Worm (Caenorhabditis elegans) whole organism, late embryonic: ENCODE measurements around the gene gpd-4.

ENCODE experiments used
- C38D4.7 ChIP-seq: fragments of 200-800 bp; sonication (Bioruptor generic); optimal IDR thresholded peaks from 2 replicates; lab custom pipeline; 2018; ENCODE audit warnings: mild to moderate bottlenecking, missing genetic modification characterization, moderate library complexity, missing compliant biosample characterization
- ama-1 ChIP-seq: fragments of 150-350 bp; optimal IDR thresholded peaks from 2 replicates; lab custom pipeline; 2014
- ceh-9 ChIP-seq: sonication (generic microtip); optimal IDR thresholded peaks from 2 replicates; lab custom pipeline; 2016; ENCODE audit warnings: mild to moderate bottlenecking, missing genetic modification characterization, inconsistent platforms, missing compliant biosample characterization
- che-1 ChIP-seq: sonication (generic microtip); optimal IDR thresholded peaks from 2 replicates; lab custom pipeline; 2016; ENCODE audit warnings: mild to moderate bottlenecking, missing genetic modification characterization, missing compliant biosample characterization
- dve-1 ChIP-seq: sonication (generic microtip); optimal IDR thresholded peaks from 2 replicates; lab custom pipeline; 2017; ENCODE audit warnings: antibody characterized with exemption, mild to moderate bottlenecking, missing genetic modification characterization, missing compliant biosample characterization
- eyg-1 ChIP-seq: sonication (generic microtip); optimal IDR thresholded peaks from 2 replicates; lab custom pipeline; 2016; ENCODE audit warnings: missing genotype, missing genetic modification characterization, missing compliant biosample characterization
- fax-1 ChIP-seq: sonication (generic microtip); optimal IDR thresholded peaks from 2 replicates; lab custom pipeline; 2016; ENCODE audit warnings: missing genotype, missing genetic modification characterization, missing compliant biosample characterization
- nhr-232 ChIP-seq: sonication (generic microtip); optimal IDR thresholded peaks from 2 replicates; lab custom pipeline; 2016; ENCODE audit warnings: missing genetic modification characterization, missing compliant biosample characterization
- pha-4 ChIP-seq: fragments of 150-350 bp; optimal IDR thresholded peaks from 2 replicates; lab custom pipeline; 2018; ENCODE audit warnings: missing biosample characterization, missing genetic modification reagents, missing genetic modification characterization
- pros-1 ChIP-seq: fragments of 150-350 bp; optimal IDR thresholded peaks from 2 replicates; lab custom pipeline; 2014; ENCODE audit warnings: missing biosample characterization, missing genetic modification reagents, missing genetic modification characterization
- ztf-16 ChIP-seq: sonication (generic microtip); optimal IDR thresholded peaks from 2 replicates; lab custom pipeline; 2017; ENCODE audit warnings: missing genetic modification characterization, missing compliant biosample characterization

DNA sequence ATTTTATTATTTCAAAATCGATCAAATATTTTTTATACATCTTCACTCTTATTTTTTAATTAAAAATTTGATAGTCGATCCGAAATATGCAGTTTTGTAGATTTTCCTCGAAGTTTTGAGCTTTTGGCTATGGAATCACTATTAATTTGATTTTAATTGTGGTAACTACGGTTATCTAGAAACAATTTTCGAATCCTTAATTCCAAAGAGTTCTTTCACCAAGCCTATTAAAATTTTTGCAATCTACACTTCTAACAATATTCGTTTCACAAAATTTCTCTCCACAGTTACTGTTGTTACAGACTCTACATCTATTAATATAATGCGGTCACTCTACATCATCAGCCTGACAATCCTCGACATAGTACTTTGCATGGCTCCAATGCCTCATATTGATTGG is 21.1 kb downstream of the gpd-4 start, which contains the start of gene R05H5.7:
- TF ChIP-seq dve-1 (tag; lab: Kevin White, UChicago), result no peak
- TF ChIP-seq ztf-16 (tag; lab: Kevin White, UChicago), result no peak
- TF ChIP-seq nhr-232 (tag; lab: Kevin White, UChicago), result no peak
- no peak for TF ChIP-seq pha-4 (tag; lab: Kevin White, UChicago)
- TF ChIP-seq che-1, result no peak
- TF ChIP-seq ama-1 (lab: Kevin White, UChicago), result no peak
- TF ChIP-seq eyg-1 (tag; lab: Kevin White, UChicago), result no peak
- TF ChIP-seq pros-1, result no peak
- TF ChIP-seq fax-1, result no peak
- TF ChIP-seq ceh-9, result no peak
- no peak for TF ChIP-seq C38D4.7
